Fruit fly (Drosophila melanogaster): ENCODE data around the gene CG33061.

CG33061 gene

dm6 chr3L:16288322-16288721, 41.3 kb upstream of the CG33061 start, which contains the start of gene CG13046:
Gene CG13046, minus strand, starts transcription at chr3L:16288422.
- TF ChIP-seq CG11617 (GFP tag; optimal IDR thresholded peaks at IDR 0.05) (no peak), bab1 (GFP tag; optimal IDR thresholded peaks at IDR 0.05) (no peak), CG33017 (tag; optimal IDR thresholded peaks at IDR 0.05) (no peak), Hr96 (GFP tag; optimal IDR thresholded peaks at IDR 0.05) (no peak), toe (GFP tag; optimal IDR thresholded peaks at IDR 0.05) (no peak), cic (GFP tag; optimal IDR thresholded peaks at IDR 0.05) (no peak), pad (GFP tag; optimal IDR thresholded peaks at IDR 0.05) (no peak), CG12768 (GFP tag; optimal IDR thresholded peaks at IDR 0.05) (no peak), kay (GFP tag; ENCODE audit: borderline replicate concordance) (no peak), ovo (GFP tag; optimal IDR thresholded peaks at IDR 0.05) (no peak), Mnt (GFP tag; optimal IDR thresholded peaks at IDR 0.05) (no peak), CG1620 (GFP tag; optimal IDR thresholded peaks at IDR 0.05) (no peak), CG14711 (tag; optimal IDR thresholded peaks at IDR 0.05) (no peak), CG7101 (tag; optimal IDR thresholded peaks at IDR 0.05) (no peak)

dm6 chr3L:16289067-16289466, 40.5 kb upstream of the CG33061 start:
- TF ChIP-seq CG7045 (GFP tag; optimal IDR thresholded peaks at IDR 0.05) (no peak), CG14711 (tag; optimal IDR thresholded peaks at IDR 0.05) (no peak), Clk (GFP tag; optimal IDR thresholded peaks at IDR 0.05) (no peak), CG5204 (GFP tag; optimal IDR thresholded peaks at IDR 0.05) (no peak), pad (GFP tag; optimal IDR thresholded peaks at IDR 0.05) (no peak), ovo (GFP tag; optimal IDR thresholded peaks at IDR 0.05) (no peak), kay (GFP tag; ENCODE audit: borderline replicate concordance) (no peak), Mnt (GFP tag; optimal IDR thresholded peaks at IDR 0.05) (no peak), CG12768 (GFP tag; optimal IDR thresholded peaks at IDR 0.05) (no peak), CG11617 (GFP tag; optimal IDR thresholded peaks at IDR 0.05) (no peak), tj (GFP tag; optimal IDR thresholded peaks at IDR 0.05) (no peak)

- no peak for TF ChIP-seq toe (GFP tag; optimal IDR thresholded peaks at IDR 0.05)
- TF ChIP-seq ovo (GFP tag; optimal IDR thresholded peaks at IDR 0.05): no peak
- TF ChIP-seq CG1620 (GFP tag; optimal IDR thresholded peaks at IDR 0.05): no peak
- no peak for TF ChIP-seq CG7045 (GFP tag; optimal IDR thresholded peaks at IDR 0.05)
- no peak for TF ChIP-seq tj (GFP tag; optimal IDR thresholded peaks at IDR 0.05)
- no peak for TF ChIP-seq CG33017 (tag; optimal IDR thresholded peaks at IDR 0.05)
- TF ChIP-seq Clk (GFP tag; optimal IDR thresholded peaks at IDR 0.05): no peak
- TF ChIP-seq CG12768 (GFP tag; optimal IDR thresholded peaks at IDR 0.05): no peak
Observed at dm6 chr3L:16290850-16291249, 38.7 kb upstream of the CG33061 start, which contains the start of gene CG13045. Gene CG13045, minus strand, starts transcription at chr3L:16290950.

dm6 chr3L:16291678-16292077, 37.9 kb upstream of the CG33061 start:
- TF ChIP-seq ovo (GFP tag; optimal IDR thresholded peaks at IDR 0.05) (no peak), CG11617 (GFP tag; optimal IDR thresholded peaks at IDR 0.05) (no peak), pad (GFP tag; optimal IDR thresholded peaks at IDR 0.05) (no peak), CG7045 (GFP tag; optimal IDR thresholded peaks at IDR 0.05) (no peak), tj (GFP tag; optimal IDR thresholded peaks at IDR 0.05) (no peak)

dm6 chr3L:16295447-16295846, 34.1 kb upstream of the CG33061 start, which contains the start of gene CG4962:
Gene CG4962, minus strand, starts transcription at chr3L:16295547.
- TF ChIP-seq bab1 (GFP tag; optimal IDR thresholded peaks at IDR 0.05) (no peak), CG12768 (GFP tag; optimal IDR thresholded peaks at IDR 0.05) (no peak), kay (GFP tag; ENCODE audit: borderline replicate concordance) (no peak), ovo (GFP tag; optimal IDR thresholded peaks at IDR 0.05) (no peak), CG7101 (tag; optimal IDR thresholded peaks at IDR 0.05) (no peak), Clk (GFP tag; optimal IDR thresholded peaks at IDR 0.05) (no peak), CG11617 (GFP tag; optimal IDR thresholded peaks at IDR 0.05) (no peak), CG14711 (tag; optimal IDR thresholded peaks at IDR 0.05) (no peak), Hr96 (GFP tag; optimal IDR thresholded peaks at IDR 0.05) (no peak), cic (GFP tag; optimal IDR thresholded peaks at IDR 0.05) (no peak), CG1620 (GFP tag; optimal IDR thresholded peaks at IDR 0.05) (no peak)

dm6 chr3L:16301153-16301552, 28.4 kb upstream of the CG33061 start, which contains the start of gene CG4982:
Gene CG4982, plus strand, starts transcription at chr3L:16301453.
- no peak for TF ChIP-seq Hr96 (GFP tag; optimal IDR thresholded peaks at IDR 0.05)
- no peak for TF ChIP-seq cnc (optimal IDR thresholded peaks at IDR 0.05)
- no peak for TF ChIP-seq CG5204 (GFP tag; optimal IDR thresholded peaks at IDR 0.05)
- TF ChIP-seq Crg-1 (GFP tag; optimal IDR thresholded peaks at IDR 0.05): no peak
- no peak for TF ChIP-seq CG12768 (GFP tag; optimal IDR thresholded peaks at IDR 0.05)
- TF ChIP-seq pad (GFP tag; optimal IDR thresholded peaks at IDR 0.05): no peak
- TF ChIP-seq CG7101 (tag; optimal IDR thresholded peaks at IDR 0.05): no peak
- no peak for TF ChIP-seq Mnt (GFP tag; optimal IDR thresholded peaks at IDR 0.05)
- TF ChIP-seq CG7045 (GFP tag; optimal IDR thresholded peaks at IDR 0.05): no peak
- TF ChIP-seq CG33017 (tag; optimal IDR thresholded peaks at IDR 0.05): no peak
- no peak for TF ChIP-seq ovo (GFP tag; optimal IDR thresholded peaks at IDR 0.05)
- TF ChIP-seq cic (GFP tag; optimal IDR thresholded peaks at IDR 0.05): no peak
- TF ChIP-seq CG14711 (tag; optimal IDR thresholded peaks at IDR 0.05): no peak
- no peak for TF ChIP-seq tj (GFP tag; optimal IDR thresholded peaks at IDR 0.05)
- TF ChIP-seq Clk (GFP tag; optimal IDR thresholded peaks at IDR 0.05): no peak
- TF ChIP-seq kay (GFP tag; ENCODE audit: borderline replicate concordance): no peak
- no peak for TF ChIP-seq toe (GFP tag; optimal IDR thresholded peaks at IDR 0.05)
- no peak for TF ChIP-seq CG11617 (GFP tag; optimal IDR thresholded peaks at IDR 0.05)

- TF ChIP-seq Hr96 (GFP tag; optimal IDR thresholded peaks at IDR 0.05) (no peak), Mnt (GFP tag; optimal IDR thresholded peaks at IDR 0.05) (no peak), CG7101 (tag; optimal IDR thresholded peaks at IDR 0.05) (no peak), CG14711 (tag; optimal IDR thresholded peaks at IDR 0.05) (no peak)
Observed at dm6 chr3L:16303078-16303477, 26.5 kb upstream of the CG33061 start, which contains the start of gene CG13044. Gene CG13044, minus strand, starts transcription at chr3L:16303178.

All from whole organism, adult.